Fruit fly (Drosophila melanogaster) S2 (cell line): ENCODE data around the gene CG5281.

Experiments
- CG8478 ChIP-seq: fragments of >200 bp; optimal IDR thresholded peaks from 2 replicates; lab custom pipeline; 2018
- CTCF ChIP-seq, 2 experiments: fragments of >200 bp; optimal IDR thresholded peaks; 2 replicates each; lab custom pipeline; 2018

dm6 chr3R:11469745-11470144, 34.1 kb downstream of the CG5281 start:
- TF ChIP-seq CG8478 (lab: Kevin White, UChicago) (no peak), CTCF (optimal IDR thresholded peaks at IDR 0.05; lab: Kevin White, UChicago) (no peak)
